Comparison of ENCODE assay signal across 1 fruit fly cellular context in the genomic region with DNA sequence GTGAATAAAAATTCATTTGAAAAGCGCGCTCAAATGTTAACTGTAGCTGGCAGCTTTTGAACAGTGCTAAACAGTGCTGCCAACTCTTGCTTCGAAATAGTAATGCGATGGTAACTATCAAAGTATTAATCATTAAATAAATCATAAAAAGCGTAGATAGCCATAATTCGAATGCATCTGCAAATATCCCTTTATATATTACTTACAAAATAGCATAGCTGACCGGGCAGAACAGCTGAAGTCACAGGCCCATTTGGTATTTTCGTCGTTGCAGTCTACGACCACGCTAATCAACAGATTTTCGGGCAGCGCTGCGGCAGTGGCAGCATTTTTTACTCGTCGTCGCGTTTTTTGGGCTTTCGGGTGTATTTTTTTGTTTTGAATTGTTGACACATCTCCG.
TF ChIP-seq lines count a peak whose summit lies in the region.

A gene (plus strand): TSS at position 290 of the 400 bp plus-strand sequence.

TF ChIP-seq in whole organism, embryonic, 481 proteins besides CTCF, POLR2A, EP300 and RAD21 (continued from another document and continues in another):
- TF ChIP-seq pum (GFP tag; optimal IDR thresholded peaks at IDR 0.05; lab: Kevin White, UChicago) = peak; percentile 20
- TF ChIP-seq sens (GFP tag; lab: Kevin White, UChicago) = peak; percentile 94
- TF ChIP-seq h (optimal IDR thresholded peaks at IDR 0.05; lab: Kevin White, UChicago) = no peak
- 0 out of 2 replicates have a peak, but pooled peaks have one; percentile 46 for TF ChIP-seq CG31441 (GFP tag; IDR thresholded peaks at IDR 0.05; lab: Robert Waterston, UW)
- TF ChIP-seq Scr (GFP tag; IDR thresholded peaks at IDR 0.05; lab: Robert Waterston, UW; ENCODE audit: partially characterized antibody) = peak; percentile 42; the same call in 1 of the 2 replicates
- TF ChIP-seq Lim3 (GFP tag; IDR thresholded peaks at IDR 0.05; lab: Robert Waterston, UW) = no peak
- TF ChIP-seq NC2β (GFP tag; optimal IDR thresholded peaks at IDR 0.05; lab: Kevin White, UChicago) = peak; percentile 67
- peak; percentile 33 for TF ChIP-seq zfh2 (GFP tag; optimal IDR thresholded peaks at IDR 0.05; lab: Kevin White, UChicago)
- TF ChIP-seq CG10654 (GFP tag; optimal IDR thresholded peaks at IDR 0.05; lab: Kevin White, UChicago) = peak; percentile 18
- no peak for TF ChIP-seq CG6175 (GFP tag; IDR thresholded peaks at IDR 0.05; lab: Robert Waterston, UW)
- TF ChIP-seq CG1832 (GFP tag; optimal IDR thresholded peaks at IDR 0.05; lab: Kevin White, UChicago) = no peak
- peak; percentile 52 for TF ChIP-seq CG12769 (tag; optimal IDR thresholded peaks at IDR 0.05; lab: Kevin White, UChicago)
- peak; percentile 53; the same call in 2 of the 3 replicates for TF ChIP-seq Opbp (GFP tag; IDR thresholded peaks at IDR 0.05; lab: Robert Waterston, UW; ENCODE audit: partially characterized antibody)
- no peak for TF ChIP-seq CG14860 (GFP tag; IDR thresholded peaks at IDR 0.05; lab: Robert Waterston, UW; ENCODE audit: partially characterized antibody)
- TF ChIP-seq Dip3 (GFP tag; optimal IDR thresholded peaks at IDR 0.05; lab: Kevin White, UChicago) = peak; percentile 35
- peak; percentile 65 for TF ChIP-seq vvl (GFP tag; IDR thresholded peaks at IDR 0.05; lab: Robert Waterston, UW)
- TF ChIP-seq Mad (GFP tag; optimal IDR thresholded peaks at IDR 0.05; lab: Kevin White, UChicago) = peak; percentile 49
- no peak for TF ChIP-seq BtbVII (GFP tag; optimal IDR thresholded peaks at IDR 0.05; lab: Kevin White, UChicago)
- TF ChIP-seq unc-4 (GFP tag; IDR thresholded peaks at IDR 0.05; lab: Robert Waterston, UW; ENCODE audit: partially characterized antibody) = peak; percentile 59; the same call in 1 of the 2 replicates
- peak; percentile 41; the same call in 1 of the 2 replicates for TF ChIP-seq Dref (GFP tag; IDR thresholded peaks at IDR 0.05; lab: Robert Waterston, UW)
- TF ChIP-seq NK7.1 (GFP tag; optimal IDR thresholded peaks at IDR 0.05; lab: Kevin White, UChicago) = peak; percentile 49
- peak; percentile 40 for TF ChIP-seq run (tag; optimal IDR thresholded peaks at IDR 0.05; lab: Kevin White, UChicago)
- TF ChIP-seq mam (GFP tag; optimal IDR thresholded peaks at IDR 0.05; lab: Kevin White, UChicago) = peak; percentile 57
- no peak for TF ChIP-seq oc (tag; optimal IDR thresholded peaks at IDR 0.05; lab: Kevin White, UChicago)
- TF ChIP-seq CG4820 (GFP tag; optimal IDR thresholded peaks at IDR 0.05; lab: Kevin White, UChicago) = peak; percentile 7
- no peak for TF ChIP-seq CG6254 (GFP tag; optimal IDR thresholded peaks at IDR 0.05; lab: Kevin White, UChicago)
- TF ChIP-seq ftz-f1 (GFP tag; optimal IDR thresholded peaks at IDR 0.05; lab: Kevin White, UChicago) = peak; percentile 16
- TF ChIP-seq CG11398 (GFP tag; optimal IDR thresholded peaks at IDR 0.05; lab: Kevin White, UChicago) = peak; percentile 25
- peak; percentile 62 for TF ChIP-seq slbo (GFP tag; IDR thresholded peaks at IDR 0.05; lab: Robert Waterston, UW)
- no peak for TF ChIP-seq Ada2b (GFP tag; IDR thresholded peaks at IDR 0.05; lab: Robert Waterston, UW)
- TF ChIP-seq fd96Cb (tag; optimal IDR thresholded peaks at IDR 0.05; lab: Kevin White, UChicago) = no peak
- no peak for TF ChIP-seq CG12299 (tag; optimal IDR thresholded peaks at IDR 0.05; lab: Kevin White, UChicago)
- TF ChIP-seq CG11247 (GFP tag; IDR thresholded peaks at IDR 0.05; lab: Robert Waterston, UW) = 0 out of 2 replicates have a peak, but pooled peaks have one; percentile 6
- TF ChIP-seq lab (GFP tag; optimal IDR thresholded peaks at IDR 0.05; lab: Kevin White, UChicago) = no peak
- peak; percentile 27 for TF ChIP-seq gcm2 (GFP tag; optimal IDR thresholded peaks at IDR 0.05; lab: Kevin White, UChicago)
- peak; percentile 71 for TF ChIP-seq CG4854 (GFP tag; optimal IDR thresholded peaks at IDR 0.05; lab: Kevin White, UChicago)
- no peak for TF ChIP-seq CG6654 (GFP tag; optimal IDR thresholded peaks at IDR 0.05; lab: Kevin White, UChicago)
- peak; percentile 4 for TF ChIP-seq CG6854 (GFP tag; optimal IDR thresholded peaks at IDR 0.05; lab: Kevin White, UChicago)
- TF ChIP-seq CG7786 (GFP tag; optimal IDR thresholded peaks at IDR 0.05; lab: Kevin White, UChicago) = no peak
- TF ChIP-seq twi (tag; optimal IDR thresholded peaks at IDR 0.05; lab: Kevin White, UChicago) = peak; percentile 32
- TF ChIP-seq lola (GFP tag; optimal IDR thresholded peaks at IDR 0.05; lab: Kevin White, UChicago) = peak in 1 of 3 experiments; percentile 22
- peak; percentile 77 for TF ChIP-seq nmo (GFP tag; optimal IDR thresholded peaks at IDR 0.05; lab: Kevin White, UChicago)
- TF ChIP-seq slou (GFP tag; optimal IDR thresholded peaks at IDR 0.05; lab: Kevin White, UChicago) = peak; percentile 56
- TF ChIP-seq kni (GFP tag; optimal IDR thresholded peaks at IDR 0.05; lab: Kevin White, UChicago) = peak; percentile 10
- TF ChIP-seq sob (GFP tag; IDR thresholded peaks at IDR 0.05; lab: Robert Waterston, UW) = peak; percentile 36; the same call in 1 of the 2 replicates
- no peak for TF ChIP-seq bowl (GFP tag; IDR thresholded peaks at IDR 0.05; lab: Robert Waterston, UW)
- TF ChIP-seq crol (GFP tag; IDR thresholded peaks at IDR 0.05; lab: Robert Waterston, UW) = no peak
- TF ChIP-seq Atf-2 (GFP tag; optimal IDR thresholded peaks at IDR 0.05; lab: Kevin White, UChicago) = no peak
- peak; percentile 92 for TF ChIP-seq Adf1 (GFP tag; IDR thresholded peaks at IDR 0.05; lab: Robert Waterston, UW)
- TF ChIP-seq Hr3 (GFP tag; optimal IDR thresholded peaks at IDR 0.05; lab: Kevin White, UChicago) = peak; percentile 71
- peak; percentile 32; the same call in 1 of the 2 replicates for TF ChIP-seq Ptx1 (GFP tag; IDR thresholded peaks at IDR 0.05; lab: Robert Waterston, UW)
- TF ChIP-seq CG6689 (GFP tag; IDR thresholded peaks at IDR 0.05; lab: Robert Waterston, UW) = no peak
- TF ChIP-seq CG1233 (GFP tag; optimal IDR thresholded peaks at IDR 0.05; lab: Kevin White, UChicago) = no peak
- no peak for TF ChIP-seq Vsx1 (GFP tag; optimal IDR thresholded peaks at IDR 0.05; lab: Kevin White, UChicago)
- TF ChIP-seq CG4404 (GFP tag; IDR thresholded peaks at IDR 0.05; lab: Robert Waterston, UW) = 0 out of 2 replicates have a peak, but pooled peaks have one; percentile 22
- TF ChIP-seq Stat92E (GFP tag; optimal IDR thresholded peaks at IDR 0.05; lab: Kevin White, UChicago) = peak in 1 of 3 experiments; percentile 62
- TF ChIP-seq hb (GFP tag; IDR thresholded peaks at IDR 0.05; lab: Robert Waterston, UW; ENCODE audit: partially characterized antibody) = no peak
- TF ChIP-seq Usf (GFP tag; optimal IDR thresholded peaks at IDR 0.05; lab: Kevin White, UChicago) = no peak
- no peak for TF ChIP-seq CG5245 (GFP tag; optimal IDR thresholded peaks at IDR 0.05; lab: Kevin White, UChicago)
- TF ChIP-seq CG17802 (tag; optimal IDR thresholded peaks at IDR 0.05; lab: Kevin White, UChicago) = no peak
- peak; percentile 46 for TF ChIP-seq CG9817 (tag; optimal IDR thresholded peaks at IDR 0.05; lab: Kevin White, UChicago)
- TF ChIP-seq fu2 (GFP tag; optimal IDR thresholded peaks at IDR 0.05; lab: Kevin White, UChicago) = peak; percentile 53
- no peak for TF ChIP-seq gsb (GFP tag; IDR thresholded peaks at IDR 0.05; lab: Robert Waterston, UW)
- TF ChIP-seq PHDP (tag; optimal IDR thresholded peaks at IDR 0.05; lab: Kevin White, UChicago) = peak; percentile 59
- TF ChIP-seq chif (GFP tag; optimal IDR thresholded peaks at IDR 0.05; lab: Kevin White, UChicago) = peak; percentile 15 to 44
- TF ChIP-seq CG3838 (GFP tag; optimal IDR thresholded peaks at IDR 0.05; lab: Kevin White, UChicago) = no peak
- TF ChIP-seq inv (GFP tag; IDR thresholded peaks at IDR 0.05; lab: Robert Waterston, UW; ENCODE audit: partially characterized antibody) = no peak; the same call in 1 of the 2 replicates
- no peak for TF ChIP-seq Aef1 (GFP tag; IDR thresholded peaks at IDR 0.05; lab: Robert Waterston, UW)
- no peak for TF ChIP-seq CG31365 (tag; optimal IDR thresholded peaks at IDR 0.05; lab: Kevin White, UChicago)
- no peak for TF ChIP-seq CG11696 (GFP tag; IDR thresholded peaks at IDR 0.05; lab: Robert Waterston, UW)
- TF ChIP-seq CG18262 (tag; optimal IDR thresholded peaks at IDR 0.05; lab: Kevin White, UChicago) = peak; percentile 42
- peak; percentile 65 for TF ChIP-seq Xbp1 (GFP tag; optimal IDR thresholded peaks at IDR 0.05; lab: Kevin White, UChicago)
- TF ChIP-seq CG9876 (GFP tag; optimal IDR thresholded peaks at IDR 0.05; lab: Kevin White, UChicago) = no peak
- TF ChIP-seq fd3F (GFP tag; optimal IDR thresholded peaks at IDR 0.05; lab: Kevin White, UChicago) = no peak
- TF ChIP-seq dysf (GFP tag; IDR thresholded peaks at IDR 0.05; lab: Robert Waterston, UW) = no peak; the same call in 2 of the 3 replicates
- TF ChIP-seq CG10147 (GFP tag; optimal IDR thresholded peaks at IDR 0.05; lab: Kevin White, UChicago) = peak; percentile 45
- TF ChIP-seq CG10267 (tag; optimal IDR thresholded peaks at IDR 0.05; lab: Kevin White, UChicago) = peak; percentile 74
- TF ChIP-seq CG3726 (GFP tag; IDR thresholded peaks at IDR 0.05; lab: Robert Waterston, UW) = no peak
- peak; percentile 53; the same call in 2 of the 3 replicates for TF ChIP-seq CG16813 (GFP tag; IDR thresholded peaks at IDR 0.05; lab: Robert Waterston, UW; ENCODE audit: partially characterized antibody)
- no peak for TF ChIP-seq CkIIα-i1 (GFP tag; IDR thresholded peaks at IDR 0.05; lab: Robert Waterston, UW)
- peak; percentile 25 for TF ChIP-seq pnt (GFP tag; optimal IDR thresholded peaks at IDR 0.05; lab: Kevin White, UChicago)
- TF ChIP-seq fd102C (GFP tag; optimal IDR thresholded peaks at IDR 0.05; lab: Kevin White, UChicago) = no peak
- no peak for TF ChIP-seq bsh (GFP tag; optimal IDR thresholded peaks at IDR 0.05; lab: Kevin White, UChicago)
- no peak for TF ChIP-seq CG5180 (GFP tag; optimal IDR thresholded peaks at IDR 0.05; lab: Kevin White, UChicago)
- TF ChIP-seq CG42726 (GFP tag; IDR thresholded peaks at IDR 0.05; lab: Robert Waterston, UW; ENCODE audit: partially characterized antibody) = no peak; the same call in 1 of the 2 replicates
- no peak for TF ChIP-seq CG7987 (GFP tag; optimal IDR thresholded peaks at IDR 0.05; lab: Kevin White, UChicago)
- no peak for TF ChIP-seq tll (GFP tag; optimal IDR thresholded peaks at IDR 0.05; lab: Kevin White, UChicago)
- peak; percentile 48 for TF ChIP-seq pho (GFP tag; optimal IDR thresholded peaks at IDR 0.05; lab: Kevin White, UChicago)
- no peak for TF ChIP-seq CG6791 (GFP tag; IDR thresholded peaks at IDR 0.05; lab: Robert Waterston, UW; ENCODE audit: partially characterized antibody)
- TF ChIP-seq CG9437 (GFP tag; optimal IDR thresholded peaks at IDR 0.05; lab: Kevin White, UChicago) = peak; percentile 23
- TF ChIP-seq MTF-1 (GFP tag; optimal IDR thresholded peaks at IDR 0.05; lab: Kevin White, UChicago; ENCODE audit: borderline replicate concordance) = no peak
- TF ChIP-seq CG15073 (GFP tag; optimal IDR thresholded peaks at IDR 0.05; lab: Kevin White, UChicago) = no peak
- TF ChIP-seq CG10321 (GFP tag; IDR thresholded peaks at IDR 0.05; lab: Robert Waterston, UW) = no peak
- TF ChIP-seq chm (GFP tag; IDR thresholded peaks at IDR 0.05; lab: Robert Waterston, UW) = no peak
- TF ChIP-seq CG14710 (tag; optimal IDR thresholded peaks at IDR 0.05; lab: Kevin White, UChicago) = peak; percentile 82
- TF ChIP-seq Atf6 (GFP tag; IDR thresholded peaks at IDR 0.05; lab: Robert Waterston, UW) = peak; percentile 42; the same call in 1 of the 2 replicates
- TF ChIP-seq CG12744 (GFP tag; optimal IDR thresholded peaks at IDR 0.05; lab: Kevin White, UChicago) = no peak
- TF ChIP-seq lbe (GFP tag; optimal IDR thresholded peaks at IDR 0.05; lab: Kevin White, UChicago) = no peak
- TF ChIP-seq crc (GFP tag; optimal IDR thresholded peaks at IDR 0.05; lab: Kevin White, UChicago) = peak; percentile 4
- TF ChIP-seq maf-S (GFP tag; optimal IDR thresholded peaks at IDR 0.05; lab: Kevin White, UChicago) = no peak
- TF ChIP-seq CG9797 (GFP tag; optimal IDR thresholded peaks at IDR 0.05; lab: Kevin White, UChicago) = peak; percentile 89
- peak; percentile 34 for TF ChIP-seq shn (GFP tag; optimal IDR thresholded peaks at IDR 0.05; lab: Kevin White, UChicago)
- TF ChIP-seq row (GFP tag; IDR thresholded peaks at IDR 0.05; lab: Robert Waterston, UW) = peak; percentile 79
- peak; percentile 37 for TF ChIP-seq Camta (GFP tag; optimal IDR thresholded peaks at IDR 0.05; lab: Kevin White, UChicago)
- no peak for TF ChIP-seq psq (GFP tag; optimal IDR thresholded peaks at IDR 0.05; lab: Kevin White, UChicago)
- no peak for TF ChIP-seq E2f1 (GFP tag; IDR thresholded peaks at IDR 0.05; lab: Robert Waterston, UW)
- TF ChIP-seq hbn (GFP tag; IDR thresholded peaks at IDR 0.05; lab: Robert Waterston, UW; ENCODE audit: partially characterized antibody) = 0 out of 2 replicates have a peak, but pooled peaks have one; percentile 25
- no peak for TF ChIP-seq CG6272 (GFP tag; IDR thresholded peaks at IDR 0.05; lab: Robert Waterston, UW)
- peak; percentile 69 for TF ChIP-seq CG12659 (GFP tag; optimal IDR thresholded peaks at IDR 0.05; lab: Kevin White, UChicago)
- no peak for TF ChIP-seq CG15011 (GFP tag; optimal IDR thresholded peaks at IDR 0.05; lab: Kevin White, UChicago)
- no peak for TF ChIP-seq lov (optimal IDR thresholded peaks at IDR 0.05; lab: Kevin White, UChicago)
- no peak for TF ChIP-seq lov (GFP tag; IDR thresholded peaks at IDR 0.05; lab: Robert Waterston, UW)
- no peak for TF ChIP-seq Rx (GFP tag; IDR thresholded peaks at IDR 0.05; lab: Robert Waterston, UW)
- TF ChIP-seq CrebB (tag; optimal IDR thresholded peaks at IDR 0.05; lab: Kevin White, UChicago) = no peak
- no peak for TF ChIP-seq CG2875 (GFP tag; optimal IDR thresholded peaks at IDR 0.05; lab: Kevin White, UChicago)
- peak; percentile 17 for TF ChIP-seq dmrt99B (tag; optimal IDR thresholded peaks at IDR 0.05; lab: Kevin White, UChicago)
- TF ChIP-seq Xrp1 (GFP tag; IDR thresholded peaks at IDR 0.05; lab: Robert Waterston, UW) = no peak
- TF ChIP-seq CG16815 (GFP tag; optimal IDR thresholded peaks at IDR 0.05; lab: Kevin White, UChicago) = no peak
- TF ChIP-seq caup (GFP tag; optimal IDR thresholded peaks at IDR 0.05; lab: Kevin White, UChicago; ENCODE audit: severe bottlenecking) = peak; percentile 15
- no peak for TF ChIP-seq insv (GFP tag; optimal IDR thresholded peaks at IDR 0.05; lab: Kevin White, UChicago)
- no peak for TF ChIP-seq CG14965 (GFP tag; optimal IDR thresholded peaks at IDR 0.05; lab: Kevin White, UChicago; ENCODE audit: borderline replicate concordance)
- TF ChIP-seq fru (optimal IDR thresholded peaks at IDR 0.05; lab: Kevin White, UChicago) = no peak
- no peak for TF ChIP-seq CG8388 (GFP tag; optimal IDR thresholded peaks at IDR 0.05; lab: Kevin White, UChicago)
- no peak for TF ChIP-seq CG32772 (GFP tag; IDR thresholded peaks at IDR 0.05; lab: Robert Waterston, UW)
- TF ChIP-seq stwl (tag; optimal IDR thresholded peaks at IDR 0.05; lab: Kevin White, UChicago) = peak; percentile 76
